Fruit fly (Drosophila melanogaster): Measurements from ENCODE around the gene Had1.

Gene Had1

DNA sequence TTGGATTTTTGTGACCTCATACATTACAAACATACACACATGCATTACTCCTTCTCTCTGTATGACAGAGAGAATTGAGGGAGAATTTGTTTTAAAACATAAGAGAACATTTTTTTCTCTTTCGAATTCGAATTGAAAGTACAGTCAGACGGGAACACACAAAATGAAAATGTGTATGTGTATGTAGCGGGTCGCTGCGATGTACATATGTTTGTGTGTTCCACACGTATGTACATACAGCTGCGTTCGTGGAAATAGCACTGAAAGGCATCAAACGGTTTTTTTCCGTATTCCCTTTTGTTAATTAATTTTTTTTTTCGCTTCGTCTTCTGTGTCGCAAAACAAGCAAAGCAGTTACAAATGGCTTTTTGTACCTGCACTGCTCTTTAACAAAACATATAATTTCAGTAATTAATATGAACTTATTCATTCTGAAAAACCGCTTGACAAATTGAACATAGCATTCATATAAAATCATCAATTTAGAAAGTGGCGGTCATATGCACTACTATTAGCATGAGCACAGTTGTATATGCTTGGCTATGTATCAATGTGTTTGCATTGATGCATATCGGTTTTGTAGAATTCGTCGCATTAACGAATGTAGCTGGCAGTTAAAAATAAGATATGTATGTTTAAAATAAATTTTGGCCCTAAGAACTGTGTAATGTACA lies 24.3 kb upstream of the Had1 start (continued):
- TF ChIP-seq CG16815 (GFP tag; optimal IDR thresholded peaks at IDR 0.05) (peak; percentile 93), NFAT (GFP tag; IDR thresholded peaks at IDR 0.05) (peak; percentile 78), CG7357 (GFP tag; IDR thresholded peaks at IDR 0.05) (peak; percentile 85), E2f2 (GFP tag; IDR thresholded peaks at IDR 0.05) (peak; percentile 77), CG15514 (GFP tag; optimal IDR thresholded peaks at IDR 0.05) (peak; percentile 89), CG9876 (GFP tag; optimal IDR thresholded peaks at IDR 0.05) (peak; percentile 91), CG1792 (GFP tag; optimal IDR thresholded peaks at IDR 0.05) (peak; percentile 92), CG3163 (GFP tag; optimal IDR thresholded peaks at IDR 0.05) (peak; percentile 98), slbo (GFP tag; IDR thresholded peaks at IDR 0.05) (peak; percentile 90), dm (GFP tag; optimal IDR thresholded peaks at IDR 0.05) (peak; percentile 90), slp2 (GFP tag; optimal IDR thresholded peaks at IDR 0.05) (peak; percentile 95), CG6254 (GFP tag; optimal IDR thresholded peaks at IDR 0.05) (peak; percentile 91), tll (GFP tag; optimal IDR thresholded peaks at IDR 0.05) (peak in 1 of 2 experiments; percentile 48), onecut (GFP tag; IDR thresholded peaks at IDR 0.05) (peak; percentile 90), Antp (GFP tag; optimal IDR thresholded peaks at IDR 0.05) (peak; percentile 94), NK7.1 (GFP tag; optimal IDR thresholded peaks at IDR 0.05) (peak; percentile 94), ara (GFP tag; IDR thresholded peaks at IDR 0.05) (peak; percentile 92), H15 (GFP tag; IDR thresholded peaks at IDR 0.05) (peak; percentile 86), gcm (GFP tag; optimal IDR thresholded peaks at IDR 0.05) (peak; percentile 96), Hmx (GFP tag; optimal IDR thresholded peaks at IDR 0.05) (peak; percentile 88), exex (tag; optimal IDR thresholded peaks at IDR 0.05) (peak; percentile 89), CG17612 (GFP tag; IDR thresholded peaks at IDR 0.05) (peak; percentile 63), chinmo (GFP tag; IDR thresholded peaks at IDR 0.05; ENCODE audit: partially characterized antibody) (no peak; the same call in 2 of the 4 replicates), dmrt99B (tag; optimal IDR thresholded peaks at IDR 0.05) (peak; percentile 98), CG13775 (GFP tag; optimal IDR thresholded peaks at IDR 0.05) (peak; percentile 96), HLH3B (GFP tag; IDR thresholded peaks at IDR 0.05) (peak; percentile 88), Rfx (GFP tag; IDR thresholded peaks at IDR 0.05) (peak; percentile 93), CG10209 (GFP tag; optimal IDR thresholded peaks at IDR 0.05) (peak; percentile 97), esg (GFP tag; conservative IDR thresholded peaks at IDR 0.05) (peak; percentile 90), CG31441 (GFP tag; IDR thresholded peaks at IDR 0.05) (peak; percentile 97), dan (GFP tag; IDR thresholded peaks at IDR 0.05) (no peak), ro (GFP tag; IDR thresholded peaks at IDR 0.05) (peak; percentile 82), Bteb2 (GFP tag; optimal IDR thresholded peaks at IDR 0.05) (peak; percentile 90), HLH4C (GFP tag; IDR thresholded peaks at IDR 0.05; ENCODE audit: partially characterized antibody) (no peak), Rx (GFP tag; IDR thresholded peaks at IDR 0.05) (peak; percentile 85), CG12659 (GFP tag; optimal IDR thresholded peaks at IDR 0.05) (peak; percentile 98), GATAe (GFP tag; conservative IDR thresholded peaks at IDR 0.05) (peak; percentile 60), CG34376 (GFP tag; optimal IDR thresholded peaks at IDR 0.05) (peak; percentile 98), ken (GFP tag; IDR thresholded peaks at IDR 0.05) (peak; percentile 89), CG17328 (GFP tag; IDR thresholded peaks at IDR 0.05) (peak; percentile 88), Adf1 (GFP tag; IDR thresholded peaks at IDR 0.05) (peak; percentile 57), CG6854 (GFP tag; optimal IDR thresholded peaks at IDR 0.05) (peak; percentile 95), CG12104 (GFP tag; optimal IDR thresholded peaks at IDR 0.05) (peak; percentile 94), ap (GFP tag; IDR thresholded peaks at IDR 0.05) (peak; percentile 73), scrt (GFP tag; optimal IDR thresholded peaks at IDR 0.05) (peak; percentile 95), Opbp (GFP tag; IDR thresholded peaks at IDR 0.05; ENCODE audit: partially characterized antibody) (no peak), CG7556 (GFP tag; optimal IDR thresholded peaks at IDR 0.05) (peak; percentile 99), sna (GFP tag; IDR thresholded peaks at IDR 0.05; ENCODE audit: partially characterized antibody) (no peak), Meics (GFP tag; optimal IDR thresholded peaks at IDR 0.05) (peak; percentile 97), Atf-2 (GFP tag; optimal IDR thresholded peaks at IDR 0.05) (peak; percentile 94)

Measured in whole organism, embryonic.